Fruit fly (Drosophila melanogaster) whole organism, embryonic: ENCODE measurements around the gene tobi.

Source experiments
- Atf-2 ChIP-seq: fragments of 200-800 bp; sonication (Bioruptor generic); optimal IDR thresholded peaks from 2 replicates; lab custom pipeline; 2016; ENCODE audit warnings: missing biosample characterization, missing genetic modification characterization
- Atf3 ChIP-seq: fragments of 200-800 bp; sonication (Bioruptor generic); optimal IDR thresholded peaks from 3 replicates; lab custom pipeline; 2016; ENCODE audit warnings: missing biosample characterization, missing genetic modification characterization
- CG12155 ChIP-seq: fragments of 200-800 bp; sonication (Bioruptor generic); optimal IDR thresholded peaks from 3 replicates; lab custom pipeline; 2016; ENCODE audit warnings: missing biosample characterization, missing genetic modification characterization
- CG12659 ChIP-seq: fragments of 200-800 bp; sonication (Bioruptor generic); optimal IDR thresholded peaks from 3 replicates; lab custom pipeline; 2017; ENCODE audit warnings: mild to moderate bottlenecking, missing biosample characterization, missing genetic modification reagents, missing genetic modification characterization
- CG13775 ChIP-seq: fragments of 200-800 bp; sonication (Bioruptor generic); optimal IDR thresholded peaks from 3 replicates; lab custom pipeline; 2017; ENCODE audit warnings: missing biosample characterization, mild to moderate bottlenecking, missing genetic modification characterization
- CG15073 ChIP-seq: fragments of 200-800 bp; sonication (Bioruptor generic); optimal IDR thresholded peaks from 2 replicates; lab custom pipeline; 2016; ENCODE audit warnings: missing biosample characterization, missing genetic modification characterization
- CG15514 ChIP-seq: fragments of 200-800 bp; sonication (Bioruptor generic); optimal IDR thresholded peaks from 3 replicates; lab custom pipeline; 2017; ENCODE audit warnings: missing biosample characterization, missing genetic modification characterization, mild to moderate bottlenecking, moderate library complexity, missing genetic modification reagents
- CG16813 ChIP-seq: fragments of 200-800 bp; sonication (Bioruptor generic); IDR thresholded peaks from 3 replicates; pipeline ENCODE4 v1.3.6; 2022; ENCODE audit warnings: missing biosample characterization, missing genetic modification characterization; ENCODE audit not compliant: partially characterized antibody
- CG31224 ChIP-seq: fragments of 200-800 bp; sonication (Bioruptor generic); IDR thresholded peaks from 2 replicates; pipeline ENCODE4 v1.3.6; 2022; ENCODE audit warnings: missing biosample characterization, missing genetic modification characterization
- CG3163 ChIP-seq: fragments of 200-800 bp; sonication (Bioruptor generic); optimal IDR thresholded peaks from 3 replicates; lab custom pipeline; 2016; ENCODE audit warnings: missing biosample characterization, missing genetic modification characterization
- CG4617 ChIP-seq: fragments of 200-800 bp; sonication (Bioruptor generic); optimal IDR thresholded peaks from 3 replicates; lab custom pipeline; 2016; ENCODE audit warnings: missing biosample characterization, missing genetic modification characterization, borderline replicate concordance
- CG4730 ChIP-seq: fragments of 200-800 bp; sonication (Bioruptor generic); IDR thresholded peaks from 2 replicates; pipeline ENCODE4 v1.3.6; 2022; ENCODE audit warnings: missing biosample characterization, missing genetic modification characterization
- CG8478 ChIP-seq: fragments of >200 bp; optimal IDR thresholded peaks from 2 replicates; lab custom pipeline; 2018
- CG8924 ChIP-seq: fragments of 200-800 bp; optimal IDR thresholded peaks from 3 replicates; lab custom pipeline; 2019; ENCODE audit warnings: missing biosample characterization, mild to moderate bottlenecking, missing genetic modification characterization, moderate library complexity
- CoRest ChIP-seq: fragments of 200-800 bp; sonication (Bioruptor generic); optimal IDR thresholded peaks from 3 replicates; lab custom pipeline; 2018; ENCODE audit warnings: missing biosample characterization, mild to moderate bottlenecking, missing genetic modification characterization, moderate library complexity
- Dbx ChIP-seq: fragments of 200-800 bp; sonication (Bioruptor generic); IDR thresholded peaks from 3 replicates; pipeline ENCODE4 v1.3.6; 2022; ENCODE audit warnings: missing biosample characterization, missing genetic modification characterization
- Deaf1 ChIP-seq: fragments of 200-800 bp; optimal IDR thresholded peaks from 3 replicates; lab custom pipeline; 2019; ENCODE audit warnings: missing biosample characterization, mild to moderate bottlenecking, missing genetic modification characterization, moderate library complexity
- HLH3B ChIP-seq: fragments of 200-800 bp; sonication (Bioruptor generic); IDR thresholded peaks from 2 replicates; pipeline ENCODE4 v1.3.6; 2022; ENCODE audit warnings: missing biosample characterization, missing genetic modification characterization
- Hey ChIP-seq: fragments of 200-800 bp; sonication (Bioruptor generic); optimal IDR thresholded peaks from 3 replicates; lab custom pipeline; 2018; ENCODE audit warnings: missing biosample characterization, mild to moderate bottlenecking, missing genetic modification characterization
- Lhr ChIP-seq: fragments of 200-800 bp; sonication (Bioruptor generic); optimal IDR thresholded peaks from 3 replicates; lab custom pipeline; 2017; ENCODE audit warnings: mild to moderate bottlenecking, missing biosample characterization, missing genetic modification reagents, missing genetic modification characterization
- MTF-1 ChIP-seq: fragments of 200-800 bp; sonication (Bioruptor generic); optimal IDR thresholded peaks from 2 replicates; lab custom pipeline; 2018; ENCODE audit warnings: missing biosample characterization, mild to moderate bottlenecking, missing genetic modification characterization, borderline replicate concordance
- Max ChIP-seq: fragments of 200-800 bp; sonication (Bioruptor generic); optimal IDR thresholded peaks from 2 replicates; lab custom pipeline; 2016; ENCODE audit warnings: missing biosample characterization, mild to moderate bottlenecking, missing genetic modification characterization
- Med ChIP-seq: fragments of 200-800 bp; sonication (Bioruptor generic); peaks from one replicate; lab custom pipeline; 2016; ENCODE audit warnings: missing biosample characterization, missing genetic modification characterization, mild to moderate bottlenecking, inconsistent platforms, moderate library complexity
- NC2α ChIP-seq: fragments of 200-800 bp; sonication (Bioruptor generic); optimal IDR thresholded peaks from 2 replicates; lab custom pipeline; 2016; ENCODE audit warnings: missing biosample characterization, missing genetic modification characterization
- Oaz ChIP-seq: fragments of 200-800 bp; sonication (Bioruptor generic); IDR thresholded peaks from 2 replicates; pipeline ENCODE4 v1.3.6; 2022; ENCODE audit warnings: missing biosample characterization, missing genetic modification characterization
- Optix ChIP-seq: fragments of 200-800 bp; sonication (Bioruptor generic); IDR thresholded peaks from 3 replicates; pipeline ENCODE4 v1.3.6; 2022; ENCODE audit warnings: missing biosample characterization, missing genetic modification characterization
- Pdp1 ChIP-seq, 2 experiments: fragments of 200-800 bp; sonication (Bioruptor generic); optimal IDR thresholded peaks; 3 replicates each; lab custom pipeline; 2016; ENCODE audit warnings: missing biosample characterization in 2 of 2, missing genetic modification characterization in 2 of 2, mild to moderate bottlenecking in 1 of 2, moderate library complexity in 1 of 2
- Sox100B ChIP-seq: fragments of 200-800 bp; sonication (Bioruptor generic); optimal IDR thresholded peaks from 3 replicates; lab custom pipeline; 2018; ENCODE audit warnings: missing biosample characterization, mild to moderate bottlenecking, missing genetic modification characterization
- Spps ChIP-seq: fragments of 200-800 bp; sonication (Bioruptor generic); optimal IDR thresholded peaks from 2 replicates; lab custom pipeline; 2018; ENCODE audit warnings: missing biosample characterization, mild to moderate bottlenecking, missing genetic modification characterization
- Taf1 ChIP-seq: fragments of 200-800 bp; sonication (Bioruptor generic); IDR thresholded peaks from 2 replicates; pipeline ENCODE4 v1.3.6; 2022; ENCODE audit warnings: missing biosample characterization, missing genetic modification characterization
- Trl ChIP-seq, 3 experiments: fragments of >200 bp in 2 of 3; fragments of 200-800 bp in 1 of 3; sonication (Bioruptor generic) in 1 of 3; optimal IDR thresholded peaks; 2 replicates in 1 of 3; 3 replicates in 2 of 3; lab custom pipeline; 2016 to 2017; ENCODE audit warnings: missing biosample characterization in 1 of 3, missing genetic modification characterization in 1 of 3
- az2 ChIP-seq: fragments of 200-800 bp; sonication (Bioruptor generic); optimal IDR thresholded peaks from 3 replicates; lab custom pipeline; 2016; ENCODE audit warnings: missing biosample characterization, missing genetic modification characterization
- chinmo ChIP-seq: fragments of 200-800 bp; sonication (Bioruptor generic); IDR thresholded peaks from 4 replicates; pipeline ENCODE4 v1.3.6; 2022; ENCODE audit warnings: missing biosample characterization, missing genetic modification characterization; ENCODE audit not compliant: partially characterized antibody
- cwo ChIP-seq: fragments of 200-800 bp; sonication (Bioruptor generic); optimal IDR thresholded peaks from 3 replicates; lab custom pipeline; 2017; ENCODE audit warnings: missing biosample characterization, missing genetic modification characterization, mild to moderate bottlenecking, moderate library complexity, missing genetic modification reagents
- emc ChIP-seq: fragments of 200-800 bp; sonication (Bioruptor generic); optimal IDR thresholded peaks from 2 replicates; lab custom pipeline; 2016; ENCODE audit warnings: missing biosample characterization, missing genetic modification characterization
- exex ChIP-seq: fragments of 200-800 bp; sonication (Bioruptor generic); optimal IDR thresholded peaks from 4 replicates; lab custom pipeline; 2018; ENCODE audit warnings: missing biosample characterization, mild to moderate bottlenecking, missing genetic modification characterization, moderate library complexity
- eyg ChIP-seq: fragments of 200-800 bp; sonication (Bioruptor generic); optimal IDR thresholded peaks from 3 replicates; lab custom pipeline; 2016; ENCODE audit warnings: missing biosample characterization, missing genetic modification characterization
- inv ChIP-seq: fragments of 200-800 bp; sonication (Bioruptor generic); IDR thresholded peaks from 2 replicates; pipeline ENCODE4 v1.3.6; 2022; ENCODE audit warnings: missing biosample characterization, missing genetic modification characterization; ENCODE audit not compliant: partially characterized antibody
- lab ChIP-seq: fragments of 200-800 bp; sonication (Bioruptor generic); optimal IDR thresholded peaks from 3 replicates; lab custom pipeline; 2017; ENCODE audit warnings: missing biosample characterization, missing genetic modification characterization, mild to moderate bottlenecking, moderate library complexity, missing genetic modification reagents
- lov ChIP-seq, 2 experiments: fragments of 200-800 bp in 1 of 2; fragments of >200 bp in 1 of 2; sonication (Bioruptor generic) in 1 of 2; IDR thresholded peaks in 1 of 2; optimal IDR thresholded peaks in 1 of 2; 2 replicates in 1 of 2; 3 replicates in 1 of 2; pipeline versions ENCODE4 v1.3.6 to Lab custom; 2017 to 2022; ENCODE audit warnings: missing biosample characterization in 1 of 2, missing genetic modification characterization in 1 of 2
- peb ChIP-seq: fragments of 200-800 bp; sonication (Bioruptor generic); IDR thresholded peaks from 2 replicates; pipeline ENCODE4 v1.3.6; 2022; ENCODE audit warnings: missing biosample characterization, missing genetic modification characterization
- phol ChIP-seq: fragments of 200-800 bp; sonication (Bioruptor generic); optimal IDR thresholded peaks from 3 replicates; lab custom pipeline; 2018; ENCODE audit warnings: missing biosample characterization, mild to moderate bottlenecking, missing genetic modification characterization, moderate library complexity
- sc ChIP-seq, 3 experiments: fragments of >200 bp in 2 of 3; fragments of 200-800 bp in 1 of 3; sonication (Bioruptor generic) in 1 of 3; optimal IDR thresholded peaks; 2 replicates in 2 of 3; 3 replicates in 1 of 3; lab custom pipeline; 2017; ENCODE audit warnings: mild to moderate bottlenecking in 1 of 3, missing biosample characterization in 1 of 3, missing genetic modification characterization in 1 of 3, missing genetic modification reagents in 1 of 3
- sens-2 ChIP-seq: fragments of 200-800 bp; sonication (Bioruptor generic); IDR thresholded peaks from 2 replicates; pipeline ENCODE4 v1.3.6; 2022; ENCODE audit warnings: missing biosample characterization, missing genetic modification characterization
- stwl ChIP-seq: fragments of 200-800 bp; sonication (Bioruptor generic); optimal IDR thresholded peaks from 3 replicates; lab custom pipeline; 2018; ENCODE audit warnings: missing biosample characterization, mild to moderate bottlenecking, missing genetic modification characterization, moderate library complexity
- usp ChIP-seq: fragments of >200 bp; optimal IDR thresholded peaks from 2 replicates; lab custom pipeline; 2017; ENCODE audit warnings: missing biosample characterization, missing genetic modification characterization
- vnd ChIP-seq: fragments of 200-800 bp; sonication (Bioruptor generic); IDR thresholded peaks from 3 replicates; pipeline ENCODE4 v1.3.6; 2022; ENCODE audit warnings: missing biosample characterization, missing genetic modification characterization; ENCODE audit not compliant: partially characterized antibody
- wek ChIP-seq: fragments of 200-800 bp; sonication (Bioruptor generic); optimal IDR thresholded peaks from 3 replicates; lab custom pipeline; 2018; ENCODE audit warnings: missing biosample characterization, mild to moderate bottlenecking, missing genetic modification characterization, moderate library complexity

Gene tobi

DNA sequence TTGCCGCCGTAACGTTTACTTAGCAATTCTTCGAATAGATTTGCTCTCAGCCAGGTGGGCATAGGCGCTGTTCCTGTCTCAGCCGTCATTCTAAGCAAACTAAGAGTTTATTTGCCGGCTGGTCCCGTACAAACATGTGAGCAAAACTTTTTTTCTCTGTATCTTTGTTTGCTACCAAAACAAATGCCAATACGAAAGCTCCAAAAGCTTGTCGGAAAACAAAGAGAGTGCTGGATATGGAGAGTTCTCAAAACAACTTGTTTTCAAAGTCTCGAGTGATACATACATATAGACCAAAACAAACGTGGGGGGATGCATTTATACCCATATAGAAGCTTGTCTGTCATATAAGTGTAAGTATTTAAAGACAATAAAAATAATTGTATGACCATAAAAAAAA, 30.7 kb downstream of the tobi start, which contains the start of gene CG10559 (continued):
- TF ChIP-seq Dbx (GFP tag; lab: Robert Waterston, UW) (no peak), stwl (tag; lab: Kevin White, UChicago) (no peak), Atf-2 (no peak), CoRest (tag; lab: Kevin White, UChicago) (no peak), chinmo (GFP tag; lab: Robert Waterston, UW) (0 out of 4 replicates have a peak, but pooled peaks have one; percentile 24), Optix (no peak), Sox100B (no peak), Atf3 (GFP tag; lab: Kevin White, UChicago) (no peak), inv (GFP tag; lab: Robert Waterston, UW) (no peak), Trl (optimal IDR thresholded peaks at IDR 0.05; lab: Kevin White, UChicago) (peak in 1 of 2 experiments; percentile 18), Trl (GFP tag; optimal IDR thresholded peaks at IDR 0.05; lab: Kevin White, UChicago) (no peak), sc (optimal IDR thresholded peaks at IDR 0.05; lab: Kevin White, UChicago) (no peak), sc (GFP tag; optimal IDR thresholded peaks at IDR 0.05; lab: Kevin White, UChicago) (no peak), cwo (GFP tag; lab: Kevin White, UChicago) (no peak), CG3163 (GFP tag; lab: Kevin White, UChicago) (peak; percentile 44), MTF-1 (GFP tag; lab: Kevin White, UChicago) (no peak), Med (GFP tag; lab: Kevin White, UChicago) (peak; percentile 42), CG8478 (lab: Kevin White, UChicago) (no peak), CG15073 (GFP tag; lab: Kevin White, UChicago) (no peak), eyg (GFP tag; lab: Kevin White, UChicago) (no peak), Taf1 (GFP tag; lab: Robert Waterston, UW) (no peak), CG31224 (GFP tag; lab: Robert Waterston, UW) (no peak), NC2α (GFP tag; lab: Kevin White, UChicago) (no peak), usp (GFP tag; lab: Kevin White, UChicago) (no peak), HLH3B (GFP tag; lab: Robert Waterston, UW) (no peak), Max (GFP tag; lab: Kevin White, UChicago) (no peak)

dm6 chr3R:25313771-25314170, 33.0 kb downstream of the tobi start, which contains the start of gene CG31087:
Gene CG31087, minus strand, starts transcription at chr3R:25313833.
- peak; percentile 50 for TF ChIP-seq lab (GFP tag; lab: Kevin White, UChicago)
- no peak for TF ChIP-seq Lhr (GFP tag; lab: Kevin White, UChicago)
- no peak for TF ChIP-seq CG8924 (tag; lab: Kevin White, UChicago)
- no peak for TF ChIP-seq az2 (GFP tag; lab: Kevin White, UChicago)
- TF ChIP-seq wek (GFP tag; lab: Kevin White, UChicago): no peak
- TF ChIP-seq chinmo (GFP tag; lab: Robert Waterston, UW): 0 out of 4 replicates have a peak, but pooled peaks have one; percentile 57
- no peak for TF ChIP-seq Pdp1 (GFP tag; optimal IDR thresholded peaks at IDR 0.05; lab: Kevin White, UChicago)
- TF ChIP-seq CG4730 (GFP tag; lab: Robert Waterston, UW): no peak
- TF ChIP-seq CG4617 (GFP tag; lab: Kevin White, UChicago): no peak
- no peak for TF ChIP-seq phol (tag; lab: Kevin White, UChicago)
- no peak for TF ChIP-seq CG3163 (GFP tag; lab: Kevin White, UChicago)
- no peak for TF ChIP-seq CG13775 (GFP tag; lab: Kevin White, UChicago)
- TF ChIP-seq Oaz (GFP tag; lab: Robert Waterston, UW): no peak
- TF ChIP-seq vnd (GFP tag; lab: Robert Waterston, UW): no peak
- TF ChIP-seq sens-2 (GFP tag; lab: Robert Waterston, UW): no peak
- TF ChIP-seq Hey (tag; lab: Kevin White, UChicago): no peak
- no peak for TF ChIP-seq peb (GFP tag; lab: Robert Waterston, UW)
- no peak for TF ChIP-seq CG15514 (GFP tag; lab: Kevin White, UChicago)
- no peak for TF ChIP-seq lov (optimal IDR thresholded peaks at IDR 0.05; lab: Kevin White, UChicago)
- TF ChIP-seq lov (GFP tag; IDR thresholded peaks at IDR 0.05; lab: Robert Waterston, UW): no peak
- no peak for TF ChIP-seq Spps (tag; lab: Kevin White, UChicago)
- peak; percentile 51 for TF ChIP-seq Deaf1
- TF ChIP-seq CG12155 (GFP tag; lab: Kevin White, UChicago): no peak
- TF ChIP-seq emc (GFP tag; lab: Kevin White, UChicago): no peak
- TF ChIP-seq exex: peak; percentile 56
- TF ChIP-seq CG12659 (GFP tag; lab: Kevin White, UChicago): no peak
- no peak for TF ChIP-seq CG16813 (GFP tag; lab: Robert Waterston, UW)
